Fruit fly (Drosophila melanogaster): ENCODE data around the gene sNPF.

Gene sNPF

dm6 chr2L:20077423-20078401 is 50.0 kb downstream of the sNPF start (continued):
- TF ChIP-seq Hr3 (GFP tag; optimal IDR thresholded peaks at IDR 0.05) = no peak
- TF ChIP-seq BtbVII (GFP tag; optimal IDR thresholded peaks at IDR 0.05) = peak; percentile 32
- TF ChIP-seq CG7556 (GFP tag; optimal IDR thresholded peaks at IDR 0.05) = no peak
- TF ChIP-seq CG1233 (GFP tag; optimal IDR thresholded peaks at IDR 0.05) = no peak
- no peak for TF ChIP-seq HLHmδ (GFP tag; optimal IDR thresholded peaks at IDR 0.05)
- peak; percentile 94 for TF ChIP-seq exex (tag; optimal IDR thresholded peaks at IDR 0.05)
- no peak for TF ChIP-seq org-1 (GFP tag; optimal IDR thresholded peaks at IDR 0.05)
- TF ChIP-seq CG12769 (tag; optimal IDR thresholded peaks at IDR 0.05) = no peak
- TF ChIP-seq CG11723 (GFP tag; optimal IDR thresholded peaks at IDR 0.05) = no peak
- TF ChIP-seq CG18476 (GFP tag; optimal IDR thresholded peaks at IDR 0.05) = no peak
- TF ChIP-seq CG30020 (tag; optimal IDR thresholded peaks at IDR 0.05) = no peak
- no peak for TF ChIP-seq oc (tag; optimal IDR thresholded peaks at IDR 0.05)
- peak; percentile 16 for TF ChIP-seq Asciz (GFP tag; optimal IDR thresholded peaks at IDR 0.05)
- TF ChIP-seq gce (GFP tag; IDR thresholded peaks at IDR 0.05) = no peak
- TF ChIP-seq croc (GFP tag; conservative IDR thresholded peaks at IDR 0.05) = no peak
- TF ChIP-seq tin (GFP tag; optimal IDR thresholded peaks at IDR 0.05) = no peak
- no peak for TF ChIP-seq CG10209 (GFP tag; optimal IDR thresholded peaks at IDR 0.05)
- no peak for TF ChIP-seq gro (GFP tag; optimal IDR thresholded peaks at IDR 0.05)
- no peak for TF ChIP-seq CG4617 (GFP tag; optimal IDR thresholded peaks at IDR 0.05; ENCODE audit: borderline replicate concordance)
- TF ChIP-seq Med (GFP tag) = peak; percentile 33
- no peak for TF ChIP-seq trem (tag; optimal IDR thresholded peaks at IDR 0.05)
- TF ChIP-seq CG5953 (GFP tag; IDR thresholded peaks at IDR 0.05) = no peak
- no peak for TF ChIP-seq sna (GFP tag; IDR thresholded peaks at IDR 0.05; ENCODE audit: partially characterized antibody)
- TF ChIP-seq mld (GFP tag; IDR thresholded peaks at IDR 0.05; ENCODE audit: partially characterized antibody) = no peak
- no peak for TF ChIP-seq bsh (GFP tag; optimal IDR thresholded peaks at IDR 0.05)
- TF ChIP-seq CG6791 (GFP tag; IDR thresholded peaks at IDR 0.05; ENCODE audit: partially characterized antibody) = no peak
- no peak for TF ChIP-seq CG7987 (GFP tag; optimal IDR thresholded peaks at IDR 0.05)
- no peak for TF ChIP-seq CG13123 (GFP tag; optimal IDR thresholded peaks at IDR 0.05)
- no peak for TF ChIP-seq usp (GFP tag; optimal IDR thresholded peaks at IDR 0.05)
- TF ChIP-seq CG10431 (GFP tag; optimal IDR thresholded peaks at IDR 0.05) = peak; percentile 33
- no peak for TF ChIP-seq CkIIα-i1 (GFP tag; IDR thresholded peaks at IDR 0.05)
- TF ChIP-seq Sox100B (GFP tag; optimal IDR thresholded peaks at IDR 0.05) = no peak
- peak; percentile 27 for TF ChIP-seq odd (GFP tag; optimal IDR thresholded peaks at IDR 0.05)
- no peak for TF ChIP-seq Ssrp (tag; optimal IDR thresholded peaks at IDR 0.05)
- TF ChIP-seq Hmr (GFP tag; optimal IDR thresholded peaks at IDR 0.05) = peak; percentile 16
- no peak for TF ChIP-seq gcm (GFP tag; optimal IDR thresholded peaks at IDR 0.05)
- TF ChIP-seq dpn (GFP tag; optimal IDR thresholded peaks at IDR 0.05) = no peak
- TF ChIP-seq CG4820 (GFP tag; optimal IDR thresholded peaks at IDR 0.05) = no peak
- no peak for TF ChIP-seq CG8281 (tag; optimal IDR thresholded peaks at IDR 0.05)
- no peak for TF ChIP-seq CG2712 (tag; optimal IDR thresholded peaks at IDR 0.05)
- no peak for TF ChIP-seq CG34224 (GFP tag; IDR thresholded peaks at IDR 0.05; ENCODE audit: partially characterized antibody)
- TF ChIP-seq CG10959 (GFP tag; IDR thresholded peaks at IDR 0.05) = no peak
- no peak for TF ChIP-seq CG16815 (GFP tag; optimal IDR thresholded peaks at IDR 0.05)
- no peak for TF ChIP-seq twi (tag; optimal IDR thresholded peaks at IDR 0.05)
- TF ChIP-seq GATAe (GFP tag; conservative IDR thresholded peaks at IDR 0.05) = peak; percentile 74
- no peak for TF ChIP-seq Opbp (GFP tag; IDR thresholded peaks at IDR 0.05; ENCODE audit: partially characterized antibody)
- no peak for TF ChIP-seq sens (GFP tag)
- no peak for TF ChIP-seq Kr (GFP tag; optimal IDR thresholded peaks at IDR 0.05)

Data from whole organism, embryonic.